Fruit fly (Drosophila melanogaster) whole organism, embryonic: ENCODE measurements around the gene slmb.

ENCODE experiments used
- BtbVII ChIP-seq: fragments of 200-800 bp; sonication (Bioruptor generic); optimal IDR thresholded peaks from 3 replicates; lab custom pipeline; 2017; ENCODE audit warnings: missing biosample characterization, mild to moderate bottlenecking, missing genetic modification characterization
- CG11695 ChIP-seq: fragments of 200-800 bp; sonication (Bioruptor generic); IDR thresholded peaks from 3 replicates; pipeline ENCODE4 v1.3.6; 2022; ENCODE audit warnings: missing biosample characterization, missing genetic modification characterization
- CG12104 ChIP-seq: fragments of 200-800 bp; sonication (Bioruptor generic); optimal IDR thresholded peaks from 3 replicates; lab custom pipeline; 2016; ENCODE audit warnings: missing biosample characterization, missing genetic modification characterization
- CG12219 ChIP-seq: fragments of 200-800 bp; sonication (Bioruptor generic); optimal IDR thresholded peaks from 3 replicates; lab custom pipeline; 2018; ENCODE audit warnings: missing biosample characterization, mild to moderate bottlenecking, missing genetic modification characterization
- CG12299 ChIP-seq: fragments of 200-800 bp; sonication (Bioruptor generic); optimal IDR thresholded peaks from 2 replicates; lab custom pipeline; 2018; ENCODE audit warnings: missing biosample characterization, mild to moderate bottlenecking, missing genetic modification characterization
- CG13894 ChIP-seq: fragments of 200-800 bp; sonication (Bioruptor generic); optimal IDR thresholded peaks from 3 replicates; lab custom pipeline; 2018; ENCODE audit warnings: missing biosample characterization, mild to moderate bottlenecking, missing genetic modification characterization, moderate library complexity
- CG15011 ChIP-seq: fragments of 200-800 bp; sonication (Bioruptor generic); optimal IDR thresholded peaks from 3 replicates; lab custom pipeline; 2018; ENCODE audit warnings: missing biosample characterization, mild to moderate bottlenecking, missing genetic modification characterization
- CG15073 ChIP-seq: fragments of 200-800 bp; sonication (Bioruptor generic); optimal IDR thresholded peaks from 2 replicates; lab custom pipeline; 2016; ENCODE audit warnings: missing biosample characterization, missing genetic modification characterization
- CG17359 ChIP-seq: fragments of 200-800 bp; sonication (Bioruptor generic); optimal IDR thresholded peaks from 3 replicates; lab custom pipeline; 2018; ENCODE audit warnings: missing biosample characterization, mild to moderate bottlenecking, missing genetic modification characterization, moderate library complexity
- CG17568 ChIP-seq: fragments of 200-800 bp; sonication (Bioruptor generic); optimal IDR thresholded peaks from 2 replicates; lab custom pipeline; 2018; ENCODE audit warnings: missing biosample characterization, mild to moderate bottlenecking, missing genetic modification characterization, moderate library complexity
- CG18599 ChIP-seq: fragments of 200-800 bp; sonication (Bioruptor generic); optimal IDR thresholded peaks from 3 replicates; lab custom pipeline; 2017; ENCODE audit warnings: missing biosample characterization, missing genetic modification characterization, mild to moderate bottlenecking, moderate library complexity, missing genetic modification reagents
- CG30431 ChIP-seq: fragments of 200-800 bp; sonication (Bioruptor generic); optimal IDR thresholded peaks from 2 replicates; lab custom pipeline; 2017; ENCODE audit warnings: missing biosample characterization, missing genetic modification characterization
- CG4328 ChIP-seq: fragments of 200-800 bp; sonication (Bioruptor generic); optimal IDR thresholded peaks from 3 replicates; lab custom pipeline; 2017; ENCODE audit warnings: missing biosample characterization, missing genetic modification reagents, missing genetic modification characterization
- CG4617 ChIP-seq: fragments of 200-800 bp; sonication (Bioruptor generic); optimal IDR thresholded peaks from 3 replicates; lab custom pipeline; 2016; ENCODE audit warnings: missing biosample characterization, missing genetic modification characterization, borderline replicate concordance
- CG5245 ChIP-seq: fragments of 200-800 bp; sonication (Bioruptor generic); optimal IDR thresholded peaks from 3 replicates; lab custom pipeline; 2016; ENCODE audit warnings: missing biosample characterization, missing genetic modification characterization
- CG6175 ChIP-seq: fragments of 200-800 bp; sonication (Bioruptor generic); IDR thresholded peaks from 3 replicates; pipeline ENCODE4 v1.3.6; 2022; ENCODE audit warnings: missing biosample characterization, missing genetic modification characterization
- CG8924 ChIP-seq: fragments of 200-800 bp; optimal IDR thresholded peaks from 3 replicates; lab custom pipeline; 2019; ENCODE audit warnings: missing biosample characterization, mild to moderate bottlenecking, missing genetic modification characterization, moderate library complexity
- CHES-1-like ChIP-seq: fragments of 200-800 bp; sonication (Bioruptor generic); optimal IDR thresholded peaks from 2 replicates; lab custom pipeline; 2016; ENCODE audit warnings: missing biosample characterization, missing genetic modification characterization
- Doc3 ChIP-seq: fragments of 200-800 bp; sonication (Bioruptor generic); IDR thresholded peaks from 3 replicates; pipeline ENCODE4 v1.3.6; 2022; ENCODE audit warnings: missing biosample characterization, missing genetic modification characterization; ENCODE audit not compliant: partially characterized antibody
- E2f1 ChIP-seq: fragments of 200-800 bp; sonication (Bioruptor generic); IDR thresholded peaks from 2 replicates; pipeline ENCODE4 v1.3.6; 2022; ENCODE audit warnings: missing biosample characterization, missing genetic modification characterization
- Fer3 ChIP-seq: fragments of 200-800 bp; sonication (Bioruptor generic); optimal IDR thresholded peaks from 2 replicates; lab custom pipeline; 2018; ENCODE audit warnings: missing biosample characterization, mild to moderate bottlenecking, missing genetic modification characterization, moderate library complexity
- Gsc ChIP-seq: fragments of 200-800 bp; sonication (Bioruptor generic); IDR thresholded peaks from 2 replicates; pipeline ENCODE4 v1.3.6; 2022; ENCODE audit warnings: missing biosample characterization, missing genetic modification characterization
- HLH3B ChIP-seq: fragments of 200-800 bp; sonication (Bioruptor generic); IDR thresholded peaks from 2 replicates; pipeline ENCODE4 v1.3.6; 2022; ENCODE audit warnings: missing biosample characterization, missing genetic modification characterization
- Hey ChIP-seq: fragments of 200-800 bp; sonication (Bioruptor generic); optimal IDR thresholded peaks from 3 replicates; lab custom pipeline; 2018; ENCODE audit warnings: missing biosample characterization, mild to moderate bottlenecking, missing genetic modification characterization
- Mes4 ChIP-seq: fragments of 200-800 bp; sonication (Bioruptor generic); optimal IDR thresholded peaks from 2 replicates; lab custom pipeline; 2016; ENCODE audit warnings: missing biosample characterization, missing genetic modification characterization
- NFAT ChIP-seq: fragments of 200-800 bp; sonication (Bioruptor generic); IDR thresholded peaks from 2 replicates; pipeline ENCODE4 v1.3.6; 2022; ENCODE audit warnings: missing biosample characterization, missing genetic modification characterization
- Poxn ChIP-seq: fragments of 200-800 bp; sonication (Bioruptor generic); IDR thresholded peaks from 2 replicates; pipeline ENCODE4 v1.3.6; 2022; ENCODE audit warnings: missing biosample characterization, missing genetic modification characterization
- Sox100B ChIP-seq: fragments of 200-800 bp; sonication (Bioruptor generic); optimal IDR thresholded peaks from 3 replicates; lab custom pipeline; 2018; ENCODE audit warnings: missing biosample characterization, mild to moderate bottlenecking, missing genetic modification characterization
- ase ChIP-seq: fragments of 200-800 bp; sonication (Bioruptor generic); IDR thresholded peaks from 3 replicates; pipeline ENCODE4 v1.3.6; 2022; ENCODE audit warnings: missing biosample characterization, missing genetic modification characterization
- ash1 ChIP-seq: fragments of 200-800 bp; sonication (Bioruptor generic); optimal IDR thresholded peaks from 2 replicates; lab custom pipeline; 2018; ENCODE audit warnings: missing biosample characterization, mild to moderate bottlenecking, missing genetic modification characterization
- bcd ChIP-seq: fragments of 200-800 bp; sonication (Bioruptor generic); optimal IDR thresholded peaks from 2 replicates; lab custom pipeline; 2017; ENCODE audit warnings: missing biosample characterization, mild to moderate bottlenecking, missing genetic modification characterization
- cato ChIP-seq: fragments of 200-800 bp; sonication (Bioruptor generic); optimal IDR thresholded peaks from 2 replicates; lab custom pipeline; 2016; ENCODE audit warnings: missing biosample characterization, missing genetic modification characterization, borderline replicate concordance
- cwo ChIP-seq: fragments of 200-800 bp; sonication (Bioruptor generic); optimal IDR thresholded peaks from 3 replicates; lab custom pipeline; 2017; ENCODE audit warnings: missing biosample characterization, missing genetic modification characterization, mild to moderate bottlenecking, moderate library complexity, missing genetic modification reagents
- dan ChIP-seq: fragments of 200-800 bp; sonication (Bioruptor generic); IDR thresholded peaks from 2 replicates; pipeline ENCODE4 v1.3.6; 2022; ENCODE audit warnings: missing biosample characterization, missing genetic modification characterization
- dati ChIP-seq: fragments of 200-800 bp; sonication (Bioruptor generic); IDR thresholded peaks from 2 replicates; pipeline ENCODE4 v1.3.6; 2022; ENCODE audit warnings: missing biosample characterization, missing genetic modification characterization
- emc ChIP-seq: fragments of 200-800 bp; sonication (Bioruptor generic); optimal IDR thresholded peaks from 2 replicates; lab custom pipeline; 2016; ENCODE audit warnings: missing biosample characterization, missing genetic modification characterization
- ems ChIP-seq: fragments of 200-800 bp; sonication (Bioruptor generic); optimal IDR thresholded peaks from 3 replicates; lab custom pipeline; 2016; ENCODE audit warnings: missing biosample characterization, missing genetic modification characterization
- ewg ChIP-seq: fragments of 200-800 bp; sonication (Bioruptor generic); optimal IDR thresholded peaks from 3 replicates; lab custom pipeline; 2017; ENCODE audit warnings: mild to moderate bottlenecking, missing biosample characterization, missing genetic modification reagents, missing genetic modification characterization
- grn ChIP-seq: fragments of 200-800 bp; sonication (Bioruptor generic); optimal IDR thresholded peaks from 3 replicates; lab custom pipeline; 2017; ENCODE audit warnings: missing biosample characterization, missing genetic modification characterization
- gsb-n ChIP-seq: fragments of 200-800 bp; sonication (Bioruptor generic); optimal IDR thresholded peaks from 3 replicates; lab custom pipeline; 2018; ENCODE audit warnings: missing biosample characterization, mild to moderate bottlenecking, missing genetic modification characterization
- h ChIP-seq: fragments of >200 bp; optimal IDR thresholded peaks from 2 replicates; lab custom pipeline; 2017
- hkb ChIP-seq, 2 experiments: fragments of 200-800 bp in 1 of 2; fragments of >200 bp in 1 of 2; sonication (Bioruptor generic) in 1 of 2; IDR thresholded peaks in 1 of 2; optimal IDR thresholded peaks in 1 of 2; 2 replicates each; pipeline versions ENCODE4 v1.3.6 to Lab custom; 2017 to 2022; ENCODE audit warnings: missing biosample characterization in 1 of 2, missing genetic modification characterization in 1 of 2
- lilli ChIP-seq: fragments of 200-800 bp; sonication (Bioruptor generic); optimal IDR thresholded peaks from 3 replicates; lab custom pipeline; 2016; ENCODE audit warnings: missing biosample characterization, missing genetic modification characterization
- luna ChIP-seq: fragments of 200-800 bp; sonication (Bioruptor generic); optimal IDR thresholded peaks from 2 replicates; lab custom pipeline; 2016; ENCODE audit warnings: missing biosample characterization, missing genetic modification characterization
- mirr ChIP-seq: fragments of 200-800 bp; sonication (Bioruptor generic); optimal IDR thresholded peaks from 3 replicates; lab custom pipeline; 2018; ENCODE audit warnings: missing biosample characterization, mild to moderate bottlenecking, missing genetic modification characterization
- oc ChIP-seq: fragments of 200-800 bp; sonication (Bioruptor generic); optimal IDR thresholded peaks from 2 replicates; lab custom pipeline; 2018; ENCODE audit warnings: missing biosample characterization, mild to moderate bottlenecking, missing genetic modification characterization, moderate library complexity
- org-1 ChIP-seq: fragments of 200-800 bp; sonication (Bioruptor generic); optimal IDR thresholded peaks from 2 replicates; lab custom pipeline; 2017; ENCODE audit warnings: missing biosample characterization, missing genetic modification characterization
- peb ChIP-seq: fragments of 200-800 bp; sonication (Bioruptor generic); IDR thresholded peaks from 2 replicates; pipeline ENCODE4 v1.3.6; 2022; ENCODE audit warnings: missing biosample characterization, missing genetic modification characterization
- ssp ChIP-seq: fragments of 200-800 bp; sonication (Bioruptor generic); IDR thresholded peaks from 2 replicates; pipeline ENCODE4 v1.3.6; 2022; ENCODE audit warnings: missing biosample characterization, missing genetic modification characterization
- tgo ChIP-seq: fragments of 200-800 bp; sonication (Bioruptor generic); IDR thresholded peaks from 3 replicates; pipeline ENCODE4 v1.3.6; 2022; ENCODE audit warnings: missing biosample characterization, missing genetic modification characterization

The slmb gene

DNA sequence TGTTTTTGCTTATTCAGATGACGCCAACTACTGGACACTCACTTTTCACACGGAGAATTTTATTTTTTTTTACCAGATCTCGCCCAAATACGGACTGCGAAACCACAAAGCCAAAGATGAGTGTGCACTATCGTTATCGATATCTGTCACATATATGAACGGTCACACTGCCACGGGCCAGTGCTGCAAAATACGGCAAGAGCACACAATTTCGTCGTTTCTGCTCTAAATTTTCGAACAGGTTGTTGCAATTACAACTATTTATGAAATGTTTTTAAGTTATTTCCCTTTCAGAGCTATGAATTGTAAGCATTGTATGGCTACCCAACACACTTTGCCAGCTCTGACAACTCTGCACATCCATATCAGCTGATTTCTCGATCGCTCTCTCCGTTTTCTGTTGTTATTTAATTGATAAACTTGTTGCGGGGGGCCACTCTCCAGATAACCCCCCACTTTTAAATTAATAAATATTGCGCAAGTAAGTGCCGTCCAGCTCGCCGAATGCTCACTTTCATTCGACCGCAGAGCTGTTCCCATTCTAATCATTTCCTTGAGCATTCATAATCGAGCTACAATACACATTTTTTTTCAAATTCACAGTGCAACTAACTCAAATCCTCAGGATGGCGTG lies at the start of gene slmb, which contains the start of gene CG5793 (continued):
- TF ChIP-seq CG4328 (GFP tag; lab: Kevin White, UChicago) (peak; percentile 33), CG15073 (GFP tag; lab: Kevin White, UChicago) (no peak), CG18599 (no peak), Doc3 (peak; percentile 58), dan (GFP tag; lab: Robert Waterston, UW) (no peak), oc (tag; lab: Kevin White, UChicago) (no peak), ash1 (GFP tag; lab: Kevin White, UChicago) (no peak), CG15011 (no peak), peb (no peak), CG12219 (GFP tag; lab: Kevin White, UChicago) (no peak), CG17359 (tag; lab: Kevin White, UChicago) (no peak), mirr (no peak), Sox100B (GFP tag; lab: Kevin White, UChicago) (no peak), org-1 (no peak), ase (GFP tag; lab: Robert Waterston, UW) (0 out of 3 replicates have a peak, but pooled peaks have one; percentile 21), ems (GFP tag; lab: Kevin White, UChicago) (peak; percentile 31), dati (no peak), CG17568 (GFP tag; lab: Kevin White, UChicago) (no peak), CG4617 (GFP tag; lab: Kevin White, UChicago) (peak; percentile 85), h (lab: Kevin White, UChicago) (no peak), cato (no peak), E2f1 (no peak), CG30431 (GFP tag; lab: Kevin White, UChicago) (no peak), ewg (GFP tag; lab: Kevin White, UChicago) (no peak), CG8924 (tag; lab: Kevin White, UChicago) (peak; percentile 43), emc (GFP tag; lab: Kevin White, UChicago) (no peak), Fer3 (tag; lab: Kevin White, UChicago) (peak; percentile 18), BtbVII (no peak), NFAT (0 out of 2 replicates have a peak, but pooled peaks have one; percentile 29), CG6175 (GFP tag; lab: Robert Waterston, UW) (no peak), CHES-1-like (GFP tag; lab: Kevin White, UChicago) (peak; percentile 74), CG5245 (peak; percentile 19), bcd (GFP tag; lab: Kevin White, UChicago) (peak; percentile 53), CG12104 (GFP tag; lab: Kevin White, UChicago) (no peak), grn (GFP tag; lab: Kevin White, UChicago) (peak; percentile 17), tgo (GFP tag; lab: Robert Waterston, UW) (no peak; the same call in 2 of the 3 replicates), CG11695 (no peak), Gsc (no peak), hkb (optimal IDR thresholded peaks at IDR 0.05; lab: Kevin White, UChicago) (no peak), hkb (GFP tag; IDR thresholded peaks at IDR 0.05; lab: Robert Waterston, UW) (peak; percentile 37; the same call in 1 of the 2 replicates), luna (GFP tag; lab: Kevin White, UChicago) (peak; percentile 9), ssp (no peak; the same call in 1 of the 2 replicates), cwo (GFP tag; lab: Kevin White, UChicago) (no peak), CG13894 (tag; lab: Kevin White, UChicago) (no peak), Poxn (GFP tag; lab: Robert Waterston, UW) (no peak), HLH3B (peak; percentile 42), gsb-n (tag; lab: Kevin White, UChicago) (peak; percentile 25), Mes4 (GFP tag; lab: Kevin White, UChicago) (peak; percentile 23), Hey (no peak), CG12299 (tag; lab: Kevin White, UChicago) (no peak), lilli (GFP tag; lab: Kevin White, UChicago) (peak; percentile 35)
